Worm (Caenorhabditis elegans): Measurements from ENCODE around the gene lin-1.
"Not testable (repeated sequence)": the region's sequence is repeated elsewhere in the genome, so short reads cannot be mapped to it uniquely, and the experiment has no call there.

Gene lin-1

ce11 chrIV:2263564-2263963, 36.5 kb downstream of the lin-1 start, which contains the start of gene famp-1:
TSS of gene famp-1 (minus strand) at chrIV:2263664.
- TF ChIP-seq K09A11.1 (tag; optimal IDR thresholded peaks at IDR 0.05; ENCODE audit: insufficient read depth): no peak
- no peak for TF ChIP-seq ceh-2 (tag; optimal IDR thresholded peaks at IDR 0.05)
- TF ChIP-seq sox-2 (GFP tag; IDR thresholded peaks at IDR 0.05): no peak
- no peak for TF ChIP-seq ceh-22 (tag; optimal IDR thresholded peaks at IDR 0.05)
- TF ChIP-seq nfya-1 (tag; optimal IDR thresholded peaks at IDR 0.05): no peak
- TF ChIP-seq ceh-24 (tag; optimal IDR thresholded peaks at IDR 0.05): no peak
- no peak for TF ChIP-seq C08G9.2 (tag; optimal IDR thresholded peaks at IDR 0.05)
- no peak for TF ChIP-seq syd-9 (tag; optimal IDR thresholded peaks at IDR 0.05)
- no peak for TF ChIP-seq unc-86 (tag; optimal IDR thresholded peaks at IDR 0.05)
- TF ChIP-seq ceh-18 (tag; optimal IDR thresholded peaks at IDR 0.05): no peak
- TF ChIP-seq ceh-30 (tag; optimal IDR thresholded peaks at IDR 0.05): no peak
- no peak for TF ChIP-seq unc-42 (tag; optimal IDR thresholded peaks at IDR 0.05)
- no peak for TF ChIP-seq lim-6 (tag; optimal IDR thresholded peaks at IDR 0.05)
- no peak for TF ChIP-seq ceh-19 (GFP tag; optimal IDR thresholded peaks at IDR 0.05)
- TF ChIP-seq hlh-15 (tag; optimal IDR thresholded peaks at IDR 0.05): no peak
- TF ChIP-seq hlh-6 (tag; optimal IDR thresholded peaks at IDR 0.05): no peak
- TF ChIP-seq sdc-2 (tag; optimal IDR thresholded peaks at IDR 0.05): no peak
- no peak for TF ChIP-seq ref-2 (tag; optimal IDR thresholded peaks at IDR 0.05)
- TF ChIP-seq C38D4.7 (GFP tag; optimal IDR thresholded peaks at IDR 0.05): no peak

- TF ChIP-seq ttx-3 (tag; optimal IDR thresholded peaks at IDR 0.05) (no peak), gmeb-2 (tag; optimal IDR thresholded peaks at IDR 0.05) (no peak), ahr-1 (tag; optimal IDR thresholded peaks at IDR 0.05) (no peak), hlh-15 (tag; optimal IDR thresholded peaks at IDR 0.05) (no peak)
Observed at ce11 chrIV:2253392-2254048, 46.6 kb downstream of the lin-1 start.

- no peak for TF ChIP-seq ceh-18 (tag; optimal IDR thresholded peaks at IDR 0.05)
- no peak for TF ChIP-seq tbx-2 (tag; optimal IDR thresholded peaks at IDR 0.05)
- TF ChIP-seq zip-5 (tag; optimal IDR thresholded peaks at IDR 0.05): no peak
- TF ChIP-seq npax-4 (tag; optimal IDR thresholded peaks at IDR 0.05): no peak
- TF ChIP-seq unc-3 (GFP tag; conservative IDR thresholded peaks at IDR 0.05): no peak
- TF ChIP-seq unc-3 (tag; optimal IDR thresholded peaks at IDR 0.05): no peak
- no peak for TF ChIP-seq fax-1 (tag; optimal IDR thresholded peaks at IDR 0.05)
- no peak for TF ChIP-seq ahr-1 (tag; optimal IDR thresholded peaks at IDR 0.05)
- no peak for TF ChIP-seq pha-2 (tag; optimal IDR thresholded peaks at IDR 0.05)
- TF ChIP-seq lin-11 (tag; optimal IDR thresholded peaks at IDR 0.05): no peak
- no peak for TF ChIP-seq F13H6.1 (tag; optimal IDR thresholded peaks at IDR 0.05)
- no peak for TF ChIP-seq ceh-24 (tag; optimal IDR thresholded peaks at IDR 0.05)
- TF ChIP-seq ceh-14 (tag; optimal IDR thresholded peaks at IDR 0.05): no peak
- no peak for TF ChIP-seq mec-3 (tag; optimal IDR thresholded peaks at IDR 0.05; ENCODE audit: borderline replicate concordance)
Observed at ce11 chrIV:2246150-2246549, 53.9 kb downstream of the lin-1 start.

- not testable (repeated sequence) for TF ChIP-seq npax-4, elt-4, ceh-9 (tag; optimal IDR thresholded peaks at IDR 0.05)
Observed at ce11 chrIV:2245565-2245964, 54.5 kb downstream of the lin-1 start, which contains the start of gene M70.1. TSS of gene M70.1 (plus strand) at chrIV:2245865.

All from whole organism, late embryonic.